Worm (Caenorhabditis elegans): ENCODE measurements around the gene K01A2.10.

DNA sequence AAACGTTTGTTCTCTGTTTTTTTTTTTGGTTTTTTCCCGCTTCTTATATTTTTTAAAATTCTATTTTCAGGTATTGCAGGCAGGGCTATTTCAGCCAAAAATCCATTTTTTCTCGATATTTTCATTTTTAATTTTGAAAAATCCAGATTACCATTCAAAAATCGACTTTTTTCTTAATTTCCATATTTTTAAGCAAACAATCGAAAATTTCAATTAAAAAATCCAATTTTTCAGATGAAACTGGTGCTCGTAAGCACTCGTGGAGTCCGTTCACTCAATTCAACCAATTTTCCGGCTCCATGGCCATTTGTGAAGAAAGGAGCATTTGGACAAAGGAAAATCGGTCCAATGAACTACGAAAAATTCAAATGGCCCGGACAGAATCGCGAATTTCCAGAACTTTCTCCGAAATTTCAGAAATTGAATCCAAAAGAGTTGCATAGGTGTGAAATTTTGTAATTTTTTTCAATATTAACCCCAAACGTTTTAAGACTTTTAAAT lies 34.1 kb downstream of the K01A2.10 start, which contains the start of gene mrpl-41:
- TF ChIP-seq flt-1 (GFP tag; IDR thresholded peaks at IDR 0.05) (no peak), ama-1 (optimal IDR thresholded peaks at IDR 0.05) (no peak), tra-4 (tag; optimal IDR thresholded peaks at IDR 0.05) (no peak), ets-7 (tag; optimal IDR thresholded peaks at IDR 0.05) (no peak), pes-1 (GFP tag; IDR thresholded peaks at IDR 0.05) (no peak), scrt-1 (GFP tag; IDR thresholded peaks at IDR 0.05) (no peak), F13C5.2 (tag; optimal IDR thresholded peaks at IDR 0.05) (no peak), sea-1 (GFP tag; conservative IDR thresholded peaks at IDR 0.05) (no peak), tbx-11 (GFP tag; IDR thresholded peaks at IDR 0.05) (no peak), hmg-4 (GFP tag; optimal IDR thresholded peaks at IDR 0.05) (no peak)
